Fruit fly (Drosophila melanogaster): ENCODE data around the gene B4.
A peak's percentile ranks its signal among the peaks of the same experiment; 100 is the strongest.

The B4 gene

DNA sequence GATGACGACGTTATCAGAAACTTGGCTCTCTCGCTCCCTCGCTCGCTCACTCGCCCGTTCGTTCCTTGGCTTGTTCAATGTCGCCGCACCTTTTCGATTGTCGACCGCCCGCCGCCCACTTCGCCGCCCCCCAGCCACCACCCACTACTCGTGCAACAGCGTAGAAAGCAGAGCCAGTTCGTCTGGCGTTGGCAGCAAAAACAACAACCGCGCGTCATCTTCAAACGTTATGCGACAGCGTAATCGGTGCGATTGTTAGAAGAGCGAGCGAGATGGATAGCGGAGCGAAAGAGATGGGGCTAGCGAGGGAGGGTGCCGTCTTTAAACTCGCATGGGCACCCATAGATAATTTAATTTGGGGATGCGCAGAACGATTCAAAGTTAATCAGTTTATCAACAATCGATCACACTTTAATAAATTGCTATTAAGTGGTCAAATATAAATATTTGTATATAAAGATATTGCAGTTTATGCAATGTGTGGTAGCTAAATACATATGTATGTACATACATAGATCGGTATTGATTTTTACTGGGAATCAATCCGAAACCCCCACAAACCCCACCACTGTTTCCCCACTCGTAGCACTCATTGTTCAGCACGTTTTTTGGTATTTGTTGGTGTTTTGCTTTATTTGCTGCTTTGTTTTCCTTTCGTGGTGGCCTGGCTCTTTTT, 34.7 kb downstream of the B4 start (continued):
- TF ChIP-seq jing (GFP tag; optimal IDR thresholded peaks at IDR 0.05) (peak; percentile 13), Pdp1 (GFP tag; optimal IDR thresholded peaks at IDR 0.05) (peak in 1 of 2 experiments; percentile 89), usp (GFP tag; optimal IDR thresholded peaks at IDR 0.05) (no peak), sna (GFP tag; IDR thresholded peaks at IDR 0.05; ENCODE audit: partially characterized antibody) (0 out of 2 replicates have a peak, but pooled peaks have one; percentile 17), CG17385 (GFP tag; optimal IDR thresholded peaks at IDR 0.05) (peak; percentile 58), CG13424 (tag; optimal IDR thresholded peaks at IDR 0.05) (peak; percentile 71), CkIIα-i1 (GFP tag; IDR thresholded peaks at IDR 0.05) (no peak), Taf1 (GFP tag; IDR thresholded peaks at IDR 0.05) (peak; percentile 63; the same call in 1 of the 2 replicates), CG7786 (GFP tag; optimal IDR thresholded peaks at IDR 0.05) (no peak), ac (GFP tag; optimal IDR thresholded peaks at IDR 0.05) (no peak), dan (GFP tag; IDR thresholded peaks at IDR 0.05) (no peak), kni (GFP tag; optimal IDR thresholded peaks at IDR 0.05) (peak; percentile 15), ci (GFP tag; IDR thresholded peaks at IDR 0.05) (peak; percentile 30; the same call in 1 of the 3 replicates), CG34224 (GFP tag; IDR thresholded peaks at IDR 0.05; ENCODE audit: partially characterized antibody) (0 out of 3 replicates have a peak, but pooled peaks have one; percentile 15), Hand (GFP tag; optimal IDR thresholded peaks at IDR 0.05) (peak; percentile 30), CG14014 (GFP tag; IDR thresholded peaks at IDR 0.05) (peak; percentile 53), schlank (tag; optimal IDR thresholded peaks at IDR 0.05) (peak; percentile 3), Hey (tag; optimal IDR thresholded peaks at IDR 0.05) (no peak), CG6683 (GFP tag; optimal IDR thresholded peaks at IDR 0.05) (peak; percentile 46), Dref (GFP tag; IDR thresholded peaks at IDR 0.05) (no peak), CG9817 (tag; optimal IDR thresholded peaks at IDR 0.05) (peak; percentile 82), gfzf (GFP tag; optimal IDR thresholded peaks at IDR 0.05) (no peak), vfl (GFP tag; optimal IDR thresholded peaks at IDR 0.05) (peak; percentile 19), CG10543 (GFP tag; optimal IDR thresholded peaks at IDR 0.05) (peak; percentile 58), tio (GFP tag; optimal IDR thresholded peaks at IDR 0.05) (peak; percentile 52), zfh2 (GFP tag; optimal IDR thresholded peaks at IDR 0.05) (peak; percentile 68), amos (GFP tag; IDR thresholded peaks at IDR 0.05; ENCODE audit: partially characterized antibody) (no peak), Hmr (GFP tag; optimal IDR thresholded peaks at IDR 0.05) (peak; percentile 80), danr (GFP tag; IDR thresholded peaks at IDR 0.05) (peak; percentile 60), CG14965 (GFP tag; optimal IDR thresholded peaks at IDR 0.05; ENCODE audit: borderline replicate concordance) (no peak), z (GFP tag; IDR thresholded peaks at IDR 0.05) (no peak), CG4617 (GFP tag; optimal IDR thresholded peaks at IDR 0.05; ENCODE audit: borderline replicate concordance) (peak; percentile 6), CG43689 (GFP tag; IDR thresholded peaks at IDR 0.05) (peak; percentile 68), rib (GFP tag; IDR thresholded peaks at IDR 0.05) (peak; percentile 54), HLH3B (GFP tag; IDR thresholded peaks at IDR 0.05) (peak; percentile 65), CG6654 (GFP tag; optimal IDR thresholded peaks at IDR 0.05) (peak; percentile 34), tgo (GFP tag; IDR thresholded peaks at IDR 0.05) (peak; percentile 70), Myb (GFP tag; optimal IDR thresholded peaks at IDR 0.05) (no peak), CrebB (tag; optimal IDR thresholded peaks at IDR 0.05) (peak; percentile 27), CG10462 (GFP tag; optimal IDR thresholded peaks at IDR 0.05) (no peak), CG13123 (GFP tag; optimal IDR thresholded peaks at IDR 0.05) (peak; percentile 45), CG4282 (GFP tag; optimal IDR thresholded peaks at IDR 0.05) (no peak), CG2712 (tag; optimal IDR thresholded peaks at IDR 0.05) (peak; percentile 39), abd-A (tag; optimal IDR thresholded peaks at IDR 0.05) (peak; percentile 63), esg (GFP tag; conservative IDR thresholded peaks at IDR 0.05) (peak; percentile 73), Bdp1 (GFP tag; optimal IDR thresholded peaks at IDR 0.05) (no peak), sc (optimal IDR thresholded peaks at IDR 0.05) (no peak), sc (GFP tag; optimal IDR thresholded peaks at IDR 0.05) (no peak), Lim3 (GFP tag; IDR thresholded peaks at IDR 0.05) (no peak)

Data from whole organism, embryonic.